Worm (Caenorhabditis elegans) whole organism, L2 larva: ENCODE results near the gene H03E18.2.

Experiments
- ceh-16 ChIP-seq: fragments of 150-350 bp; optimal IDR thresholded peaks from 2 replicates; lab custom pipeline; 2014; ENCODE audit warnings: missing biosample characterization, missing genetic modification characterization
- dmd-4 ChIP-seq: sonication (generic microtip); optimal IDR thresholded peaks from 2 replicates; lab custom pipeline; 2017; ENCODE audit warnings: missing biosample characterization, missing genetic modification characterization
- egl-27 ChIP-seq: sonication (generic microtip); optimal IDR thresholded peaks from 3 replicates; lab custom pipeline; 2017; ENCODE audit warnings: missing biosample characterization, missing genetic modification reagents, missing genetic modification characterization
- lin-39 ChIP-seq: fragments of 150-350 bp; optimal IDR thresholded peaks from 2 replicates; lab custom pipeline; 2014; ENCODE audit warnings: missing biosample characterization, missing genetic modification reagents, missing genetic modification characterization
- lsy-2 ChIP-seq, 2 experiments: fragments of 150-350 bp in 1 of 2; sonication (generic microtip) in 1 of 2; optimal IDR thresholded peaks; 2 replicates each; lab custom pipeline; 2014 to 2017; ENCODE audit warnings: missing biosample characterization in 2 of 2, missing genetic modification characterization in 2 of 2
- nhr-11 ChIP-seq: fragments of 150-350 bp; optimal IDR thresholded peaks from 2 replicates; lab custom pipeline; 2014; ENCODE audit warnings: missing biosample characterization, missing genetic modification characterization
- nhr-12 ChIP-seq: fragments of 150-350 bp; optimal IDR thresholded peaks from 2 replicates; lab custom pipeline; 2014; ENCODE audit warnings: missing biosample characterization, missing genetic modification characterization
- nhr-23 ChIP-seq: fragments of 150-350 bp; optimal IDR thresholded peaks from 2 replicates; lab custom pipeline; 2014; ENCODE audit warnings: missing biosample characterization, missing genetic modification reagents, missing genetic modification characterization
- skn-1 ChIP-seq: sonication (generic microtip); optimal IDR thresholded peaks from 2 replicates; lab custom pipeline; 2017; ENCODE audit warnings: missing biosample characterization, missing genetic modification characterization
- unc-39 ChIP-seq: fragments of 150-350 bp; optimal IDR thresholded peaks from 2 replicates; lab custom pipeline; 2014; ENCODE audit warnings: missing biosample characterization, missing genetic modification characterization
- zag-1 ChIP-seq: fragments of 150-350 bp; optimal IDR thresholded peaks from 2 replicates; lab custom pipeline; 2014; ENCODE audit warnings: missing biosample characterization, missing genetic modification characterization
- ztf-1 ChIP-seq: fragments of 200-800 bp; sonication (Bioruptor generic); conservative IDR thresholded peaks from 2 replicates; pipeline ENCODE4 v1.3.6; 2022; ENCODE audit warnings: missing genetic modification characterization, missing compliant biosample characterization
- ztf-11 ChIP-seq: sonication (generic microtip); optimal IDR thresholded peaks from 2 replicates; lab custom pipeline; 2017; ENCODE audit warnings: missing biosample characterization, missing genetic modification characterization

DNA sequence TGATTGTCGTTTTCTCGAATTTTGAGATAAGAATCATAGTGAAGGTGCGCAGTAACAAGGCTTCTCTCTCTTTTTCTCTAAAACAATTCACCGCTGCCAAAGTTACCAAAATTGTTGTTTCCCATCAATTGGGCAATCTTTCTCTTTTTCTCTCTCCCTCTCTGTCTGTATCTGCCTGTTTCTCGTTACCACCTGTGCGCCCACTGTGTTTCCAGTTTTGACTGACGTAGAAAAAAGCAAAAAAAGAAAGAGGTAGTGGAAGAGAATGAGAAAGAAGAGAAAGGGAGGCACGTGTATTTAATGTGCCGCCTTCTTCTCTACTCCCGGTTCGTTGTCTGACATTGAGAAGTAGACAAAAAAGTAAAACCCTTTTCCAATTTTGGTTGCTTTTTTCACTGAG lies 29.8 kb upstream of the H03E18.2 start:
- TF ChIP-seq nhr-12 (tag; lab: Kevin White, UChicago) (no peak), ceh-16 (tag; lab: Kevin White, UChicago) (peak; percentile 77), lin-39 (tag; lab: Kevin White, UChicago) (no peak), lsy-2 (tag; optimal IDR thresholded peaks at IDR 0.05; lab: Kevin White, UChicago) (peak in 1 of 2 experiments; percentile 40), unc-39 (no peak), ztf-11 (tag; lab: Kevin White, UChicago) (no peak), ztf-1 (GFP tag; lab: Robert Waterston, UW) (no peak), nhr-11 (tag; lab: Kevin White, UChicago) (no peak), nhr-23 (tag; lab: Kevin White, UChicago) (no peak), skn-1 (tag; lab: Kevin White, UChicago) (no peak), egl-27 (tag; lab: Kevin White, UChicago) (peak; percentile 40), dmd-4 (tag; lab: Kevin White, UChicago) (no peak), zag-1 (no peak)
